Fruit fly (Drosophila melanogaster) Kc167 (cell line): ENCODE results near the gene bbx.

Experiments used
- Myc ChIP-seq: fragments of >200 bp; optimal IDR thresholded peaks from 2 replicates; lab custom pipeline; 2017; ENCODE audit warnings: missing external identifiers
- Sin3A ChIP-seq: fragments of >200 bp; optimal IDR thresholded peaks from 2 replicates; lab custom pipeline; 2018; ENCODE audit warnings: missing external identifiers
- h ChIP-seq: fragments of >200 bp; optimal IDR thresholded peaks from 3 replicates; lab custom pipeline; 2018; ENCODE audit warnings: missing external identifiers
- insv ChIP-seq: fragments of >200 bp; optimal IDR thresholded peaks from 3 replicates; lab custom pipeline; 2018; ENCODE audit warnings: missing external identifiers
- psq ChIP-seq: fragments of >200 bp; optimal IDR thresholded peaks from 2 replicates; lab custom pipeline; 2017; ENCODE audit warnings: missing external identifiers
- ttk ChIP-seq: sonication (Bioruptor generic); optimal IDR thresholded peaks from 2 replicates; lab custom pipeline; 2017; ENCODE audit warnings: missing external identifiers

The bbx gene

dm6 chrX:21362878-21363277 lies at the start of gene bbx, which contains the start of gene waw:
bbx (plus strand) TSS chrX:21363028.
waw (plus strand) TSS chrX:21363028.
- no peak for TF ChIP-seq ttk (lab: Kevin White, UChicago)
- TF ChIP-seq h (lab: Kevin White, UChicago): no peak
- no peak for TF ChIP-seq Sin3A (lab: Kevin White, UChicago)
- no peak for TF ChIP-seq psq
- no peak for TF ChIP-seq insv
- no peak for TF ChIP-seq Myc (lab: Kevin White, UChicago)

- TF ChIP-seq psq: no peak
These were observed 47.0 kb upstream of the bbx start, which contains the start of gene Rpt6 for dm6 chrX:21315852-21316251. Rpt6 (plus strand) TSS chrX:21316052.

- no peak for TF ChIP-seq h (lab: Kevin White, UChicago)
- no peak for TF ChIP-seq insv
- TF ChIP-seq Sin3A (lab: Kevin White, UChicago): no peak
- no peak for TF ChIP-seq psq
- TF ChIP-seq ttk (lab: Kevin White, UChicago): no peak
- no peak for TF ChIP-seq Myc (lab: Kevin White, UChicago)
These were observed 45.4 kb upstream of the bbx start, which contains the start of gene CG1801 for dm6 chrX:21317422-21317821. CG1801 (minus strand) TSS chrX:21317522.

DNA sequence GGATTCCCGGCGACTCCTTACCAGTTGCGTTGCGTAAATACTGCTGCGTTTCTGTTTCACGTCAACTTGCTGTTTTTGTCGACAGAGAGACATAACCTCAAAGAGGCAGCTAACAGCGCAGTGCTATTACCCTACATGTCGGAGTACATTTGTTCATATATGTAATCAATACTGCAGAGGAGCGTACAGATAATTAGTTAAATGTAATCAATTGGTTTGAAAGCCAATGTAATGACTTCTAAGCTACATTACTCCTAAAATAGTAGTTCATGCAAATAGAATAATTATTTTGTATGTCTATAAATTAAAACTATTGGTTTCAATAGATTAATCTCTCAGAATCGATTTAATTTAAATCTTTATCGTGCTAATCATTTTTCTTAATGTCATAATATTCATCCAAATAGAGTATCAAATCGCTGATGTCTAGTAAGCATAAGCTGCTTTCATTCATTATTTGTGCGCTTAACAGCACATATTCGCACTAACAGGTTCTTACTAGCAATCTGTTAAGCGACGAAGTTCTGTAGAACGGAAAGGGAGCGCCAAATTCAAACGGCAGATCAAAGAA lies 43.5 kb upstream of the bbx start, which contains the start of the genes SLIRP1 and anox:
SLIRP1 (minus strand) TSS at position 95 of the 571 bp plus-strand sequence.
anox (minus strand) TSS at position 95 of the 571 bp plus-strand sequence.
- TF ChIP-seq h (lab: Kevin White, UChicago) (no peak), Myc (lab: Kevin White, UChicago) (no peak), ttk (lab: Kevin White, UChicago) (no peak), psq (no peak), insv (no peak), Sin3A (lab: Kevin White, UChicago) (no peak)

DNA sequence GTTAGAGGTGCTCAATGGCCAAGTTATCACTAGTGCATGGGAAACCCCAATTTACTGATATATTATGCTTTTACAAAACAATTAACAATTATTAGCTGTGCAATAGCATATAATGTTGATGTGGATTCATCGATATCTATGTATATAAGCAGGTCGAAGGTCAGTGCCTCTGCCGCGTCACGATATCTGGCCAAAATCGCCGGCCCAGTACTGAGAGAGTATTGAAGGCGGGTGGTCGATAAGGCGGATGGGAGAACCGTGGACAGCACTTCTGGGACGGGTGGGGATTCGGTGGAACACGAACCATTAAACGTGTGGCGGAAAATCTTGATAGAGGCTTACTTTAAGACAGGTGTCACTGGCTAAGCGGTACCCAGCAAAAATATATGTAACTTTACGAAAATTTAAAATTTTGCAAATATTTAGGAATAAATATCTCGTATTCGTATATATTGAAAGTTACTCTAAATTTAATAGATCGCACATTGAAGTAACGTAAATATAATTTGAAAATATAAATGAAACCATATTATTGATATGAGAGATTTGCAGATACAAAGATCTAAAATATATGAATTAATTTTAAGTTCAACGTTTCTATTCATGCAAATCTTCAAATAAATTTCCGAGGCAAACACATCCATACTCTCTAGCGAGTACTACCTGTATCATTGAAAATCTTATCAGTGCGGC lies 40.4 kb upstream of the bbx start:
- TF ChIP-seq psq: no peak
- TF ChIP-seq h (lab: Kevin White, UChicago): no peak
- TF ChIP-seq Myc (lab: Kevin White, UChicago): no peak
- TF ChIP-seq insv: no peak
- no peak for TF ChIP-seq Sin3A (lab: Kevin White, UChicago)
- no peak for TF ChIP-seq ttk (lab: Kevin White, UChicago)

- TF ChIP-seq Myc (lab: Kevin White, UChicago) (no peak), h (lab: Kevin White, UChicago) (no peak)
These were observed 39.6 kb upstream of the bbx start for dm6 chrX:21323171-21323695.

dm6 chrX:21323933-21324688 lies 38.7 kb upstream of the bbx start, which contains the start of the genes Dd and CG1486:
Dd (minus strand) TSS chrX:21324009.
CG1486 (plus strand) TSS chrX:21324046.
- TF ChIP-seq h (lab: Kevin White, UChicago): no peak
- TF ChIP-seq Myc (lab: Kevin White, UChicago): no peak
- peak; percentile 13 for TF ChIP-seq Sin3A (lab: Kevin White, UChicago)

DNA sequence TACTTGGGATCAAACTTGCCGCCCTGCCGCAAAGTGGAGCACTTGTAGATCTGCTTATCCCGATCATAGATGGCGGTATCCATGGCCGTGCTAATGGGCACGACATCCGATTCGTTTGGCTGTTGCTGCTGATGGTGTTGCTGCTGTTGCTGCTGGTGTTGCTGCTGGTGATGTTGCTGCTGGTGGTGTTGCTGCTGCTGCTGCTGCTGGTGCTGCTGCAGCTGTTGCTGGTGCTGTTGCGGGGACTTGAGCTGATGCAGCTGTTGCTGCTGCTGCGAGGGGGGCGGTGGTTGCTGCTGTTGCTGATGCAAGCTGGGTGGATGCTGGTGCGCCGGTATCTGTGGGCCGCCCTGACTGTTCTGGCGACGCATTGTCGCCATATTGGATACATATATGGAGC lies 29.7 kb upstream of the bbx start:
- TF ChIP-seq h (lab: Kevin White, UChicago): no peak
- no peak for TF ChIP-seq insv
- no peak for TF ChIP-seq psq
- no peak for TF ChIP-seq ttk (lab: Kevin White, UChicago)
- TF ChIP-seq Sin3A (lab: Kevin White, UChicago): no peak
- TF ChIP-seq Myc (lab: Kevin White, UChicago): no peak

dm6 chrX:21334522-21335104 lies 28.2 kb upstream of the bbx start:
- TF ChIP-seq psq (no peak), Sin3A (lab: Kevin White, UChicago) (no peak), insv (no peak), Myc (lab: Kevin White, UChicago) (no peak), h (lab: Kevin White, UChicago) (no peak), ttk (lab: Kevin White, UChicago) (no peak)

DNA sequence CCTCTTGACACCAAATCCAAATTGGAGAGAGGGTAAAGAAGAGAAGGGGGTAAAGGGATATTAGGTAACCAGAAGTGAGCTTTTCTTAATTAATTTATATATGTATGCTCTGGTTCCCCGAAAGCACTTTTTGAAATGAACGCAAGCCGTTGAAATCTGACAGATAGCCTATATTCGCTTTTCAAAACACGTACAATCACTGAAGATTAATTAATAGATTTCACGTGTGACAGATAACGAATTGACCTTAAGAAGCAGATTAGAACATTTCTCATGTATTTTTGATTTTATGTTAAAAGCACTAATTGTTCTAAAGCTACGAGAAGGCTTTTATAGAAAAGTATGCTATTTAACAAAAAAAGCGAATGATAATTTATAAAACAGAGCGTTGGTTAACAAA lies 25.8 kb upstream of the bbx start:
- TF ChIP-seq insv: no peak

DNA sequence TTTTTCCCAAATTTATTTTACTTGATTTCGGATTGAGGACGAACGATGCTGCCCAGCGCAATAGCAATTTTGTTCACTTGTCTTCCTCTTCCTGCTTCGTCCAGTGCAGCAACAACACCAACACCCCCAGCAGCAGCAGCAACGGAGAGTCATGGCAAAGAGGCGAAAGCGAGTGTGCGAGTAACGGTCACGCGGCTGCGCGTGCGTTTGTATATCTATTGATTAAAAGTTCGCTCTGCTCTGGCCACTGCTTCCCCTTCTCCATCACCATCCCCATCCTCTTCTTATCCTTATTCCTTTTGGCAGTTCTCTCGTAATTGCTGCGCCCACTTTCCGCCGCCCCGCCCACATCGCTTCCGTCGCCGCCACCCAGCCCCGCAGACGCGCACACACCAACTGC lies 24.7 kb upstream of the bbx start:
- no peak for TF ChIP-seq Myc (lab: Kevin White, UChicago)
- TF ChIP-seq h (lab: Kevin White, UChicago): no peak
- TF ChIP-seq ttk (lab: Kevin White, UChicago): no peak

- TF ChIP-seq Myc (lab: Kevin White, UChicago) (no peak), ttk (lab: Kevin White, UChicago) (no peak), psq (no peak), h (lab: Kevin White, UChicago) (no peak), Sin3A (lab: Kevin White, UChicago) (no peak), insv (no peak)
These were observed 23.3 kb upstream of the bbx start, which contains the start of the genes tty and fliI for dm6 chrX:21339476-21339931. tty (minus strand) TSS chrX:21339676. fliI (plus strand) TSS chrX:21339741.
